Worm (Caenorhabditis elegans): ENCODE measurements around the gene npr-33.

DNA sequence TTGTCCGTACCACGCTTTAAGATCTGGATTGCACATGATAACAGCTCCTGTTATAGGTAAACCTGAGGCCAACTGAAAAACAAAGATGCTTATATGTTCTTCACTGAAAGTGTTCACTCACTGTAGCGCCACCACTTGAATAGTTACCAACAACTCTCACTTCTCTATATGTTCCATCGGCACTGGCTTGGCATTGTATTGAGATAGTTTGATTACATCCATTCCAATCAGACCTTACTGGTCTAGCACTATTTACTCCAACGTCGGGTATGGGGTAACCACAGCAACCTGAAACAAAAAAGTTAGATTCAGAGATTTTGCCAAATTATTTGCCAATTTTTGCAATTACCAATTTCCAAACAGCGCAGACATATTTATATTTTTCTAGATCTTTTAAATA, 5.3 kb downstream of the npr-33 start:
- TF ChIP-seq W03F9.2 (tag; optimal IDR thresholded peaks at IDR 0.05) (no peak), him-1 (tag; optimal IDR thresholded peaks at IDR 0.05) (no peak)
